Worm (Caenorhabditis elegans) whole organism, L4 larva: ENCODE data around the gene ZK154.6.

Source experiments
- F26F4.8 ChIP-seq: fragments of 200-800 bp; sonication (Bioruptor generic); conservative IDR thresholded peaks from 2 replicates; pipeline ENCODE4 v1.3.6; 2022; ENCODE audit warnings: missing genetic modification characterization, missing compliant biosample characterization
- F37D6.2 ChIP-seq: sonication (generic microtip); optimal IDR thresholded peaks from 2 replicates; lab custom pipeline; 2016; ENCODE audit warnings: mild to moderate bottlenecking, missing genetic modification characterization, missing compliant biosample characterization
- Y48G9A.11 ChIP-seq: fragments of 200-800 bp; sonication (Bioruptor generic); IDR thresholded peaks from 2 replicates; pipeline ENCODE4 v1.3.6; 2022; ENCODE audit warnings: missing genetic modification reagents, missing genetic modification characterization, missing compliant biosample characterization
- Y5F2A.4 ChIP-seq: fragments of 200-800 bp; sonication (Bioruptor generic); optimal IDR thresholded peaks from 2 replicates; lab custom pipeline; 2018; ENCODE audit warnings: mild to moderate bottlenecking, missing genetic modification characterization, missing compliant biosample characterization
- ZK337.2 ChIP-seq: fragments of 200-800 bp; sonication (Bioruptor generic); IDR thresholded peaks from 2 replicates; pipeline ENCODE4 v1.3.6; 2022; ENCODE audit warnings: missing genetic modification reagents, missing genetic modification characterization, missing compliant biosample characterization
- ama-1 ChIP-seq: fragments of 150-350 bp; optimal IDR thresholded peaks from 2 replicates; lab custom pipeline; 2014; ENCODE audit warnings: inconsistent platforms, mixed read lengths
- ceh-28 ChIP-seq: fragments of 150-350 bp; optimal IDR thresholded peaks from 2 replicates; lab custom pipeline; 2014; ENCODE audit warnings: missing biosample characterization, missing genetic modification reagents, missing genetic modification characterization
- ctbp-1 ChIP-seq: fragments of 200-800 bp; sonication (Bioruptor generic); IDR thresholded peaks from 2 replicates; pipeline ENCODE4 v1.3.6; 2022; ENCODE audit warnings: missing genetic modification reagents, missing genetic modification characterization, missing compliant biosample characterization
- daf-12 ChIP-seq: fragments of 150-350 bp; optimal IDR thresholded peaks from 2 replicates; lab custom pipeline; 2014; ENCODE audit warnings: missing biosample characterization, missing genetic modification reagents, missing genetic modification characterization
- daf-16 ChIP-seq, 3 experiments: sonication (generic microtip); optimal IDR thresholded peaks; 2 replicates each; lab custom pipeline; 2016 to 2017; ENCODE audit warnings: missing genetic modification characterization in 3 of 3, missing genetic modification reagents in 3 of 3, mild to moderate bottlenecking in 2 of 3, missing compliant biosample characterization in 2 of 3, missing biosample characterization in 1 of 3, moderate library complexity in 1 of 3
- daf-8 ChIP-seq: fragments of 200-800 bp; sonication (Bioruptor generic); IDR thresholded peaks from 2 replicates; pipeline ENCODE4 v1.3.6; 2022; ENCODE audit warnings: missing genetic modification characterization, missing compliant biosample characterization
- dmd-6 ChIP-seq: fragments of 200-800 bp; sonication (Bioruptor generic); IDR thresholded peaks from 2 replicates; pipeline ENCODE4 v1.3.6; 2022; ENCODE audit warnings: missing genetic modification reagents, missing genetic modification characterization, missing compliant biosample characterization
- dmd-8 ChIP-seq: fragments of 200-800 bp; sonication (Bioruptor generic); IDR thresholded peaks from 2 replicates; pipeline ENCODE4 v1.3.6; 2022; ENCODE audit warnings: missing genetic modification characterization, missing compliant biosample characterization
- dpl-1 ChIP-seq: fragments of 150-350 bp; optimal IDR thresholded peaks from 2 replicates; lab custom pipeline; 2014; ENCODE audit warnings: missing biosample characterization, missing genetic modification reagents, missing genetic modification characterization
- egl-27 ChIP-seq: sonication (generic microtip); optimal IDR thresholded peaks from 3 replicates; lab custom pipeline; 2017; ENCODE audit warnings: missing biosample characterization, missing genetic modification reagents, missing genetic modification characterization
- egl-43 ChIP-seq: fragments of 200-800 bp; sonication (Bioruptor generic); IDR thresholded peaks from 2 replicates; pipeline ENCODE4 v1.3.6; 2022; ENCODE audit warnings: missing genetic modification reagents, missing genetic modification characterization, missing compliant biosample characterization
- hlh-30 ChIP-seq: sonication (generic microtip); optimal IDR thresholded peaks from 2 replicates; lab custom pipeline; 2017; ENCODE audit warnings: antibody characterized with exemption, mild to moderate bottlenecking, missing genetic modification characterization, missing compliant biosample characterization; ENCODE audit not compliant: insufficient read depth
- lin-1 ChIP-seq: fragments of 200-800 bp; sonication (Bioruptor generic); IDR thresholded peaks from 2 replicates; pipeline ENCODE4 v1.3.6; 2022; ENCODE audit warnings: missing genetic modification reagents, missing genetic modification characterization, missing compliant biosample characterization
- lin-29 ChIP-seq: fragments of 200-800 bp; sonication (Bioruptor generic); IDR thresholded peaks from 2 replicates; pipeline ENCODE4 v1.3.6; 2022; ENCODE audit warnings: missing genetic modification reagents, missing genetic modification characterization, missing compliant biosample characterization
- lir-3 ChIP-seq: sonication (generic microtip); optimal IDR thresholded peaks from 2 replicates; lab custom pipeline; 2016; ENCODE audit warnings: mild to moderate bottlenecking, missing genetic modification characterization, missing compliant biosample characterization
- mxl-2 ChIP-seq: fragments of 200-800 bp; sonication (Bioruptor generic); conservative IDR thresholded peaks from 2 replicates; pipeline ENCODE4 v1.3.6; 2022; ENCODE audit warnings: missing genetic modification reagents, missing genetic modification characterization, missing compliant biosample characterization
- nhr-237 ChIP-seq: sonication (generic microtip); optimal IDR thresholded peaks from 2 replicates; lab custom pipeline; 2017; ENCODE audit warnings: missing biosample characterization, missing genetic modification characterization
- nhr-25 ChIP-seq: sonication (generic microtip); optimal IDR thresholded peaks from 2 replicates; lab custom pipeline; 2017; ENCODE audit warnings: missing genetic modification characterization, mild to moderate bottlenecking, missing compliant biosample characterization, antibody characterized with exemption, moderate library complexity, borderline replicate concordance; ENCODE audit not compliant: insufficient read depth
- nhr-41 ChIP-seq: fragments of 200-800 bp; sonication (Bioruptor generic); IDR thresholded peaks from 2 replicates; pipeline ENCODE4 v1.3.6; 2022; ENCODE audit warnings: missing genetic modification reagents, missing genetic modification characterization, missing compliant biosample characterization
- nhr-48 ChIP-seq: sonication (generic microtip); optimal IDR thresholded peaks from 2 replicates; lab custom pipeline; 2016; ENCODE audit warnings: mild to moderate bottlenecking, missing genetic modification characterization, missing compliant biosample characterization
- php-3 ChIP-seq: fragments of 200-800 bp; sonication (Bioruptor generic); IDR thresholded peaks from 2 replicates; pipeline ENCODE4 v1.3.6; 2022; ENCODE audit warnings: missing genetic modification reagents, missing genetic modification characterization, missing compliant biosample characterization
- pqm-1 ChIP-seq: sonication (generic microtip); optimal IDR thresholded peaks from 2 replicates; lab custom pipeline; 2017; ENCODE audit warnings: missing biosample characterization, missing genetic modification characterization
- rbr-2 ChIP-seq: sonication (generic microtip); optimal IDR thresholded peaks from 2 replicates; lab custom pipeline; 2016; ENCODE audit warnings: missing genotype, missing genetic modification characterization, missing compliant biosample characterization
- snpc-4 ChIP-seq: fragments of 150-350 bp; optimal IDR thresholded peaks from 2 replicates; lab custom pipeline; 2014; ENCODE audit warnings: missing biosample characterization, missing genetic modification characterization
- spr-1 ChIP-seq: sonication (generic microtip); optimal IDR thresholded peaks from 2 replicates; lab custom pipeline; 2016; ENCODE audit warnings: mild to moderate bottlenecking, missing genetic modification characterization, missing compliant biosample characterization
- spr-3 ChIP-seq: fragments of 200-800 bp; sonication (Bioruptor generic); optimal IDR thresholded peaks from 2 replicates; lab custom pipeline; 2018; ENCODE audit warnings: mild to moderate bottlenecking, missing genetic modification characterization, missing compliant biosample characterization
- tag-97 ChIP-seq: fragments of 200-800 bp; sonication (Bioruptor generic); IDR thresholded peaks from 2 replicates; pipeline ENCODE4 v1.3.6; 2022; ENCODE audit warnings: missing genetic modification characterization, missing compliant biosample characterization
- unc-62 ChIP-seq, 3 experiments: fragments of 150-350 bp in 1 of 3; sonication (generic microtip); optimal IDR thresholded peaks in 2 of 3; peaks in 1 of 3; 1 replicate in 1 of 3; 2 replicates in 2 of 3; lab custom pipeline; 2014 to 2017; ENCODE audit warnings: missing biosample characterization in 3 of 3, missing genetic modification characterization in 3 of 3, missing genetic modification reagents in 3 of 3, missing genotype in 1 of 3
- zag-1 ChIP-seq: fragments of 150-350 bp; optimal IDR thresholded peaks from 2 replicates; lab custom pipeline; 2014; ENCODE audit warnings: missing biosample characterization, missing genetic modification characterization
- zip-2 ChIP-seq: fragments of 150-350 bp; optimal IDR thresholded peaks from 2 replicates; lab custom pipeline; 2014; ENCODE audit warnings: missing biosample characterization, missing genetic modification characterization

The ZK154.6 gene

DNA sequence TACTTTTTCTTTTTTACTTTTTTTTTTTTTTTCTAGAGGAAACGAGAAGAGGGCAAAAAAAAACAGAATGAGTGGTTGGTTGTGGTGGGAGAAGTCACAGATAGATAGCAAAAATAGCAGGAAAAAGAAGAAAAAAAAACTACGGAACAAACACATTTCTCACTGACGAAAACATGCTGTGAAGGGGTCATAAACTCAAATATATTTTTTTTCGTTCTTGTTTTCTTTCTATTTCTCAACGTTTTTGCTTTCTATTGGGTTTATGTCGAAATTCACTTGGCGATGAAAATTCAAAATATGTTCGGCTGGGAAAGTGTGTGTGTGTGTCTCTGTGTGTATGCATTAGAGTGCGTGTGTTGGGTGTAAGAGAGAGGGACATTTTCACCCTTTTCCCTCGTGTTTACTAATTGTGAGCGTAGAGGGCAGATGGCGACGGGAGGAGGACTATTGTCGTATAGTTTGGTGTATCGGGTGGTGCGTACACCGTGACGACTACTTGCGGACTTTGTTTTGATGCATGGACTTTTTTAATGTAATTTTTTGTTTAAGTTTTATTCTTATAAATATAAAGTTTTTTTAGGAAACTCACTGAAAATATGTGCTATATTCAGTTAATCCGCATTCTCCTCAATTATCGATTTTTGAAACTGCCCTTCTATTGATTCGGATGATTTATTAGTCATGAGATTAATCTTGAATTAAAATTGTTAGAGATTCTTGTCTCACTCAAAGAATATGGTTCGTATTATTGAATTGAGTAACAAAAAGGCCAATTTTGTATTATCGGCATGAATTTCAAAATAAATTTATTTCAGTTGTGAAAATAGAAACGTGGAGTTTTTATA, 16.2 kb upstream of the ZK154.6 start (continued):
- TF ChIP-seq nhr-41: no peak
- TF ChIP-seq lin-1 (GFP tag; lab: Robert Waterston, UW): no peak
- no peak for TF ChIP-seq ama-1
- TF ChIP-seq nhr-25 (tag; lab: Kevin White, UChicago): no peak
- no peak for TF ChIP-seq F26F4.8 (GFP tag; lab: Robert Waterston, UW)
- TF ChIP-seq hlh-30 (tag; lab: Kevin White, UChicago): peak; percentile 72
- no peak for TF ChIP-seq lir-3
- TF ChIP-seq, all 104 proteins: peak for 21

DNA sequence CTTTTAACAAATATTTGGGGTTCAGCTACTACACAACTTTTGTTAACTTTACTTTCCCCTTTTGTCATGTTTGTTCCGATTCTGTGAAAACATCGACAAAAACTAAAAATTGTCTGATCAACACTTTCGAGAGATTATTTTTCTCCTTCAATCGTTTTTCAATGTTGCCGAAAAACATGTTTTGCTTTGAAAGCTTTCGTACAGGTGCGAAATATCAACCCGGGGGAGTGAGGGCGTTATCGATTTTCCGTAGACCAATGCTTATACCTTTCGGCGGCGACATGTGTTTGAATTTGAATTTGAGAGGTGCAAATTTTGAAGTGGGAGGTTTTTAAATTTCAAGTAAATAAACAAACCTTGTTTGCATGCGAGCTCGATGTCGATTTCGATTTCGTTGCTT, 15.0 kb upstream of the ZK154.6 start:
- TF ChIP-seq spr-3 (GFP tag; lab: Kevin White, UChicago) (no peak), pqm-1 (tag; lab: Kevin White, UChicago) (no peak), nhr-41 (no peak), php-3 (GFP tag; lab: Robert Waterston, UW) (no peak), zag-1 (tag; lab: Kevin White, UChicago) (no peak), daf-16 (GFP tag; optimal IDR thresholded peaks at IDR 0.05; lab: Kevin White, UChicago) (peak in 1 of 2 experiments; percentile 54), daf-16 (tag; optimal IDR thresholded peaks at IDR 0.05; lab: Kevin White, UChicago) (peak; percentile 89), Y5F2A.4 (GFP tag; lab: Kevin White, UChicago) (no peak), ctbp-1 (GFP tag; lab: Robert Waterston, UW) (no peak), nhr-237 (tag; lab: Kevin White, UChicago) (no peak), tag-97 (GFP tag; lab: Robert Waterston, UW) (no peak), hlh-30 (tag; lab: Kevin White, UChicago) (peak; percentile 7), dmd-8 (GFP tag; lab: Robert Waterston, UW) (no peak), ZK337.2 (GFP tag; lab: Robert Waterston, UW) (no peak), ceh-28 (tag; lab: Kevin White, UChicago) (peak; percentile 65), zip-2 (tag; lab: Kevin White, UChicago) (no peak), egl-43 (no peak), nhr-48 (tag; lab: Kevin White, UChicago) (no peak), dpl-1 (GFP tag; lab: Kevin White, UChicago) (no peak), mxl-2 (GFP tag; lab: Robert Waterston, UW) (no peak), daf-8 (no peak), lin-29 (GFP tag; lab: Robert Waterston, UW) (no peak), daf-12 (tag; lab: Kevin White, UChicago) (no peak), egl-27 (no peak), F37D6.2 (tag; lab: Kevin White, UChicago) (no peak)

DNA sequence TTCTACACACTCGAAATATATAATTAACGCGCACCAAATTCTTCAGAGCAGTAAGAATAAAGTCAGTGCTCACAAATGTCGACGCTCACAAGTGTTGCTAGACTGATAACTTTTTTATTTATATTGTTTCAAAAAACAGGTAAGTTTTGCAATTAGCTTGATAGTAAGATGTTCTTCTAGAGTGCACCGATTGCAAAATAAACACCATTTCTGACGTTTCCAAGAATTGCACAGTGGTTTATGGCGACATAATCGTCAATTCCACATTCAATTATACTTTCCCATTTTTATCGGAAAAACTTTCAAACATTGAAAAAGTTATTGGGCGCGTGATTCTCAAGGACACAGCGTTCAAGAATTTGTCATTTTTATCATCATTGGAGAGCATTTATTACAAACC, 7.0 kb upstream of the ZK154.6 start:
- TF ChIP-seq rbr-2 (tag; lab: Kevin White, UChicago): no peak
- peak in 1 of 2 experiments; percentile 59 for TF ChIP-seq unc-62 (GFP tag; optimal IDR thresholded peaks at IDR 0.05 in 1 of 2; lab: Kevin White, UChicago)
- TF ChIP-seq unc-62 (tag; optimal IDR thresholded peaks at IDR 0.05; lab: Kevin White, UChicago): no peak
- TF ChIP-seq dmd-6 (GFP tag; lab: Robert Waterston, UW): no peak
- no peak for TF ChIP-seq spr-1 (tag; lab: Kevin White, UChicago)
- TF ChIP-seq snpc-4 (tag; lab: Kevin White, UChicago): no peak
- TF ChIP-seq daf-16 (GFP tag; optimal IDR thresholded peaks at IDR 0.05; lab: Kevin White, UChicago): no peak
- TF ChIP-seq daf-16 (tag; optimal IDR thresholded peaks at IDR 0.05; lab: Kevin White, UChicago): peak; percentile 57
- no peak for TF ChIP-seq Y48G9A.11
- 0 out of 2 replicates have a peak, but pooled peaks have one; percentile 13 for TF ChIP-seq php-3 (GFP tag; lab: Robert Waterston, UW)
- TF ChIP-seq, all 104 proteins: peak for 3
